Worm (Caenorhabditis elegans) whole organism, mixed stage, embryonic: ENCODE measurements around the gene C40H5.2.
A peak's percentile ranks its signal among the peaks of the same experiment; 100 is the strongest.

ENCODE experiments used
- M03D4.4 ChIP-seq: sonication (generic microtip); optimal IDR thresholded peaks from 2 replicates; lab custom pipeline; 2017; ENCODE audit warnings: mild to moderate bottlenecking, missing genetic modification characterization, missing compliant biosample characterization
- blmp-1 ChIP-seq: fragments of 150-350 bp; optimal IDR thresholded peaks from 2 replicates; lab custom pipeline; 2014; ENCODE audit warnings: missing biosample characterization, missing genetic modification characterization
- ceh-39 ChIP-seq: fragments of 150-350 bp; optimal IDR thresholded peaks from 2 replicates; lab custom pipeline; 2014; ENCODE audit warnings: missing biosample characterization, missing genetic modification characterization
- ceh-43 ChIP-seq: fragments of 200-800 bp; sonication (Bioruptor generic); optimal IDR thresholded peaks from 2 replicates; lab custom pipeline; 2018; ENCODE audit warnings: mild to moderate bottlenecking, missing genetic modification characterization, moderate library complexity, missing compliant biosample characterization
- ceh-83 ChIP-seq: fragments of 200-800 bp; sonication (Bioruptor generic); optimal IDR thresholded peaks from 2 replicates; lab custom pipeline; 2018; ENCODE audit warnings: mild to moderate bottlenecking, missing genetic modification characterization, missing compliant biosample characterization
- ces-1 ChIP-seq: fragments of 150-350 bp; optimal IDR thresholded peaks from 2 replicates; lab custom pipeline; 2014; ENCODE audit warnings: missing biosample characterization, missing genetic modification reagents, missing genetic modification characterization
- cnd-1 ChIP-seq: fragments of 200-800 bp; sonication (Bioruptor generic); optimal IDR thresholded peaks from 2 replicates; lab custom pipeline; 2018; ENCODE audit warnings: mild to moderate bottlenecking, missing genetic modification characterization, missing compliant biosample characterization
- drap-1 ChIP-seq: fragments of 200-800 bp; sonication (Bioruptor generic); optimal IDR thresholded peaks from 3 replicates; lab custom pipeline; 2018; ENCODE audit warnings: mild to moderate bottlenecking, missing genetic modification characterization, missing compliant biosample characterization
- elt-1 ChIP-seq: sonication (generic microtip); optimal IDR thresholded peaks from 2 replicates; lab custom pipeline; 2017; ENCODE audit warnings: missing genetic modification characterization, mild to moderate bottlenecking, missing compliant biosample characterization, antibody characterized with exemption, moderate library complexity, borderline replicate concordance; ENCODE audit not compliant: insufficient read depth
- elt-3 ChIP-seq: fragments of 150-350 bp; optimal IDR thresholded peaks from 2 replicates; lab custom pipeline; 2014; ENCODE audit warnings: missing biosample characterization, missing genetic modification characterization
- flh-1 ChIP-seq: fragments of 200-800 bp; sonication (Bioruptor generic); optimal IDR thresholded peaks from 2 replicates; lab custom pipeline; 2018; ENCODE audit warnings: mild to moderate bottlenecking, missing genetic modification characterization, moderate library complexity, missing compliant biosample characterization
- ham-2 ChIP-seq: fragments of 200-800 bp; sonication (Bioruptor generic); optimal IDR thresholded peaks from 2 replicates; lab custom pipeline; 2018; ENCODE audit warnings: mild to moderate bottlenecking, missing genetic modification characterization, missing compliant biosample characterization
- hlh-1 ChIP-seq: fragments of 150-350 bp; optimal IDR thresholded peaks from 2 replicates; lab custom pipeline; 2014; ENCODE audit warnings: missing biosample characterization, missing genetic modification reagents, missing genetic modification characterization
- lin-32 ChIP-seq: fragments of 200-800 bp; sonication (Bioruptor generic); optimal IDR thresholded peaks from 2 replicates; lab custom pipeline; 2018; ENCODE audit warnings: mild to moderate bottlenecking, missing genetic modification characterization, missing compliant biosample characterization
- lsy-2 ChIP-seq: fragments of 150-350 bp; optimal IDR thresholded peaks from 2 replicates; lab custom pipeline; 2014; ENCODE audit warnings: missing biosample characterization, missing genetic modification characterization
- mab-5 ChIP-seq: fragments of 150-350 bp; optimal IDR thresholded peaks from 2 replicates; lab custom pipeline; 2014; ENCODE audit warnings: missing biosample characterization, missing genetic modification characterization
- mep-1 ChIP-seq: fragments of 150-350 bp; optimal IDR thresholded peaks from 2 replicates; lab custom pipeline; 2017; ENCODE audit warnings: missing biosample characterization, missing genetic modification reagents, missing genetic modification characterization, inconsistent platforms
- mls-2 ChIP-seq: sonication (generic microtip); optimal IDR thresholded peaks from 2 replicates; lab custom pipeline; 2016; ENCODE audit warnings: mild to moderate bottlenecking, missing genetic modification characterization, moderate library complexity, missing compliant biosample characterization
- nhr-12 ChIP-seq: fragments of 150-350 bp; optimal IDR thresholded peaks from 2 replicates; lab custom pipeline; 2014; ENCODE audit warnings: missing biosample characterization, missing genetic modification characterization
- nhr-2 ChIP-seq: fragments of 150-350 bp; optimal IDR thresholded peaks from 2 replicates; lab custom pipeline; 2014; ENCODE audit warnings: missing biosample characterization, missing genetic modification characterization
- nhr-237 ChIP-seq: fragments of 150-350 bp; optimal IDR thresholded peaks from 2 replicates; lab custom pipeline; 2014; ENCODE audit warnings: missing biosample characterization, missing genetic modification characterization
- nhr-76 ChIP-seq: sonication (generic microtip); optimal IDR thresholded peaks from 2 replicates; lab custom pipeline; 2017; ENCODE audit warnings: missing biosample characterization, missing genetic modification characterization
- pha-4 ChIP-seq: fragments of 150-350 bp; optimal IDR thresholded peaks from 2 replicates; lab custom pipeline; 2018; ENCODE audit warnings: missing biosample characterization, missing genetic modification reagents, missing genetic modification characterization
- sem-2 ChIP-seq: fragments of 200-800 bp; sonication (Bioruptor generic); optimal IDR thresholded peaks from 2 replicates; lab custom pipeline; 2018; ENCODE audit warnings: mild to moderate bottlenecking, missing genetic modification characterization, missing compliant biosample characterization
- sptf-1 ChIP-seq: sonication (generic microtip); optimal IDR thresholded peaks from 2 replicates; lab custom pipeline; 2017; ENCODE audit warnings: mild to moderate bottlenecking, missing genetic modification characterization, moderate library complexity, missing compliant biosample characterization
- tbx-8 ChIP-seq: fragments of 200-800 bp; sonication (Bioruptor generic); optimal IDR thresholded peaks from 2 replicates; lab custom pipeline; 2018; ENCODE audit warnings: mild to moderate bottlenecking, missing genetic modification characterization, moderate library complexity, missing compliant biosample characterization
- unc-120 ChIP-seq: sonication (generic microtip); optimal IDR thresholded peaks from 2 replicates; lab custom pipeline; 2017; ENCODE audit warnings: missing genetic modification characterization, missing compliant biosample characterization; ENCODE audit not compliant: poor library complexity, severe bottlenecking
- unc-39 ChIP-seq: fragments of 150-350 bp; optimal IDR thresholded peaks from 2 replicates; lab custom pipeline; 2014; ENCODE audit warnings: missing biosample characterization, missing genetic modification characterization
- zip-8 ChIP-seq: fragments of 150-350 bp; optimal IDR thresholded peaks from 2 replicates; lab custom pipeline; 2014; ENCODE audit warnings: missing biosample characterization, missing genetic modification characterization
- ztf-11 ChIP-seq: fragments of 150-350 bp; optimal IDR thresholded peaks from 2 replicates; lab custom pipeline; 2014; ENCODE audit warnings: missing biosample characterization, missing genetic modification characterization

Gene C40H5.2

DNA sequence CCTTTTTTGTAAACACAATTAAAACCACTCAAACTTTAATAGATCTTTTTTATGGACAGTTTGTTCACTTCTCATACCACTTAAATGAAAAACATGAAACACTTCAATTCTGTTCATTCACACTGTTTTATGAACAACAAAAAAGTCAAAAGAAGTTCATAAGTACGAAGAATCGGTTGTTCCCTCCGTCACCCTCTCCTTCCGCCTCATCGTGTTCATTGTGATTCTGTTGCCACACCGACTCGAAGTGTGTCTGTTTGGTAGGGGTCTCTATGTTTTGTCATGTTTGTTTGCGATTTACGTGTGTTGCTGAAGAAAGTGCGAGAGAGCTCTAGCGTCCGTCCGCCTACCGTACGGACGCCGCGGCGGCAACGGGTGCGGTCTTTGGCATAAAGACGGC, 12.9 kb downstream of the C40H5.2 start, which contains the start of gene lact-7:
Gene lact-7 (plus strand): TSS at position 301 of the 400 bp plus-strand sequence.
- no peak for TF ChIP-seq nhr-12 (tag; lab: Kevin White, UChicago)
- TF ChIP-seq nhr-2: no peak
- TF ChIP-seq nhr-237 (tag; lab: Kevin White, UChicago): no peak
- TF ChIP-seq ztf-11 (tag; lab: Kevin White, UChicago): no peak
- TF ChIP-seq blmp-1: no peak
- TF ChIP-seq sptf-1: no peak
- no peak for TF ChIP-seq ham-2 (GFP tag; lab: Kevin White, UChicago)
- TF ChIP-seq ceh-39 (tag; lab: Kevin White, UChicago): no peak
- TF ChIP-seq tbx-8 (GFP tag; lab: Kevin White, UChicago): no peak
- no peak for TF ChIP-seq flh-1
- TF ChIP-seq cnd-1 (tag; lab: Kevin White, UChicago): no peak
- TF ChIP-seq lsy-2 (tag; lab: Kevin White, UChicago): no peak
- TF ChIP-seq sem-2 (GFP tag; lab: Kevin White, UChicago): no peak

- peak; percentile 20 for TF ChIP-seq lin-32
- TF ChIP-seq nhr-76 (tag; lab: Kevin White, UChicago): no peak
- no peak for TF ChIP-seq ceh-43
- TF ChIP-seq hlh-1 (tag; lab: Kevin White, UChicago): no peak
- no peak for TF ChIP-seq elt-3 (tag; lab: Kevin White, UChicago)
These were observed 20.0 kb downstream of the C40H5.2 start for ce11 chrX:11765860-11766259.

DNA sequence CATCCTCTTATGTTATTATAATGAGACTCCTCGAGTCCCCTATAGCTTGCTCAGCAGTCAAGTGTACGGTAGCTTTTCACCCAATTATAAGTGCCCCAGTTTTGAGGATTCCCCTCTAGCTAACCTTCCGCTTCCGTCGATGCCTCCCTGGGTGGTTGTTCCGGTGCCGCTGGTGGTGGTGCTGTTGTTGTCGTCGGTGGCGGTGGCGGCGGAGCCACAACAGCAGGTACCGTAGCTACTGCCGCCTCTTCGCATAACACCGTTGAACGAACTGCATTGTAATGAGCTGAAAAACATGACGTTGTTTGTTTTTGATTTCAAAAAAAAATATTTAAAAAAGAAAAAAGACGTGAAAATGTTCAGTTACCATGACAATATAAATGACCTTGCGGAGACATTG, 20.6 kb downstream of the C40H5.2 start:
- TF ChIP-seq elt-1 (tag; lab: Kevin White, UChicago) (no peak), lin-32 (no peak), M03D4.4 (tag; lab: Kevin White, UChicago) (no peak), ces-1 (no peak), nhr-12 (tag; lab: Kevin White, UChicago) (no peak), unc-39 (tag; lab: Kevin White, UChicago) (no peak), pha-4 (tag; lab: Kevin White, UChicago) (no peak), ceh-43 (no peak), lsy-2 (tag; lab: Kevin White, UChicago) (no peak), nhr-2 (no peak), ceh-83 (no peak), zip-8 (tag; lab: Kevin White, UChicago) (no peak), nhr-237 (tag; lab: Kevin White, UChicago) (no peak), drap-1 (GFP tag; lab: Kevin White, UChicago) (no peak)

- TF ChIP-seq zip-8 (tag; lab: Kevin White, UChicago) (no peak), hlh-1 (tag; lab: Kevin White, UChicago) (no peak), ceh-43 (no peak)
These were observed 23.4 kb downstream of the C40H5.2 start, which contains the start of gene ttx-3 for ce11 chrX:11769278-11769677. ttx-3 (minus strand) TSS chrX:11769378.

ce11 chrX:11784230-11784629, 38.4 kb downstream of the C40H5.2 start, which contains the start of gene Y102F5A.1:
Y102F5A.1 (minus strand) TSS chrX:11784330.
- TF ChIP-seq mls-2 (tag; lab: Kevin White, UChicago): no peak
- TF ChIP-seq cnd-1 (tag; lab: Kevin White, UChicago): no peak
- TF ChIP-seq mep-1 (tag; lab: Kevin White, UChicago): no peak
- no peak for TF ChIP-seq ces-1
- no peak for TF ChIP-seq flh-1
- no peak for TF ChIP-seq ztf-11 (tag; lab: Kevin White, UChicago)
- no peak for TF ChIP-seq blmp-1
- TF ChIP-seq nhr-12 (tag; lab: Kevin White, UChicago): no peak
- no peak for TF ChIP-seq ham-2 (GFP tag; lab: Kevin White, UChicago)
- TF ChIP-seq zip-8 (tag; lab: Kevin White, UChicago): no peak
- TF ChIP-seq tbx-8 (GFP tag; lab: Kevin White, UChicago): no peak
- no peak for TF ChIP-seq mab-5
- no peak for TF ChIP-seq ceh-83
- no peak for TF ChIP-seq nhr-237 (tag; lab: Kevin White, UChicago)
- TF ChIP-seq unc-120 (tag; lab: Kevin White, UChicago): no peak
- TF ChIP-seq drap-1 (GFP tag; lab: Kevin White, UChicago): no peak
- TF ChIP-seq ceh-43: no peak
- no peak for TF ChIP-seq nhr-2
- no peak for TF ChIP-seq lsy-2 (tag; lab: Kevin White, UChicago)
- no peak for TF ChIP-seq elt-3 (tag; lab: Kevin White, UChicago)
